Worm (Caenorhabditis elegans) whole organism, late embryonic: ENCODE measurements around the gene K03B8.6.

Experiments used
- K02D7.2 ChIP-seq: sonication (generic microtip); optimal IDR thresholded peaks from 2 replicates; lab custom pipeline; 2017; ENCODE audit warnings: mild to moderate bottlenecking, missing genetic modification characterization, missing compliant biosample characterization
- ama-1 ChIP-seq: fragments of 150-350 bp; optimal IDR thresholded peaks from 2 replicates; lab custom pipeline; 2014
- ceh-18 ChIP-seq: sonication (generic microtip); optimal IDR thresholded peaks from 2 replicates; lab custom pipeline; 2016; ENCODE audit warnings: missing genetic modification characterization, missing compliant biosample characterization
- ceh-2 ChIP-seq: sonication (generic microtip); optimal IDR thresholded peaks from 2 replicates; lab custom pipeline; 2016; ENCODE audit warnings: missing genotype, missing genetic modification characterization, missing compliant biosample characterization
- ceh-45 ChIP-seq: fragments of 200-800 bp; sonication (Bioruptor generic); IDR thresholded peaks from 2 replicates; pipeline ENCODE4 v1.3.6; 2022; ENCODE audit warnings: missing genetic modification reagents, missing genetic modification characterization, missing compliant biosample characterization
- elt-2 ChIP-seq: sonication (generic microtip); optimal IDR thresholded peaks from 2 replicates; lab custom pipeline; 2016; ENCODE audit warnings: missing genetic modification reagents, missing genetic modification characterization, missing compliant biosample characterization
- gmeb-2 ChIP-seq: sonication (generic microtip); optimal IDR thresholded peaks from 2 replicates; lab custom pipeline; 2016; ENCODE audit warnings: missing genetic modification characterization, inconsistent platforms, missing compliant biosample characterization
- hlh-13 ChIP-seq: fragments of 200-800 bp; sonication (Bioruptor generic); optimal IDR thresholded peaks from 2 replicates; lab custom pipeline; 2018; ENCODE audit warnings: mild to moderate bottlenecking, missing genetic modification characterization, missing compliant biosample characterization
- hlh-15 ChIP-seq: sonication (generic microtip); optimal IDR thresholded peaks from 2 replicates; lab custom pipeline; 2016; ENCODE audit warnings: missing genetic modification characterization, missing compliant biosample characterization
- hlh-30 ChIP-seq: sonication (generic microtip); optimal IDR thresholded peaks from 2 replicates; lab custom pipeline; 2017; ENCODE audit warnings: antibody characterized with exemption, missing genetic modification characterization, missing compliant biosample characterization; ENCODE audit not compliant: insufficient read depth
- lim-6 ChIP-seq: sonication (generic microtip); optimal IDR thresholded peaks from 2 replicates; lab custom pipeline; 2016; ENCODE audit warnings: missing genetic modification characterization, missing compliant biosample characterization
- lin-11 ChIP-seq: fragments of 200-800 bp; sonication (Bioruptor generic); optimal IDR thresholded peaks from 2 replicates; lab custom pipeline; 2018; ENCODE audit warnings: mild to moderate bottlenecking, missing genetic modification characterization, missing compliant biosample characterization
- rnt-1 ChIP-seq: sonication (generic microtip); optimal IDR thresholded peaks from 2 replicates; lab custom pipeline; 2016; ENCODE audit warnings: missing genetic modification characterization, missing compliant biosample characterization

DNA sequence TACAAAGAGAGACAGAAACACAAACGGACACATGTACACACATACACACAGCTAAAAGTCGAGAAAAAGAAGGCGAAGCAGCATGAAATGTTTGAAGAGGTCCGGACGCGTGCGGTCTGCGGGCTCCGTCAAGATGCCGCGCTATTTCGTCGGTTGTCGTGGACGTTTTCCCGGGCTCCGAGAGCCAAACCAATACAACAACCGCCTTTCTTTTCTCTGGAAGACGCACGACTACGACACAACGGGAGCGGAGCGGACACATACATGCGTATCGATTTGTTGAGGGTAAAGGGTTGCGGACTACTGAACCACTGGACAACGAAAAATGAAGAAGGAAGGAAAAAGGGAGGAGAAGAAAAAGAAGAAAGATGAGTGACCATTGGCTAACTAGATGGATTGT lies 38.0 kb downstream of the K03B8.6 start:
- TF ChIP-seq ceh-18 (tag; lab: Kevin White, UChicago) (peak; percentile 6), elt-2 (no peak), hlh-15 (tag; lab: Kevin White, UChicago) (no peak), ceh-2 (tag; lab: Kevin White, UChicago) (no peak), hlh-13 (GFP tag; lab: Kevin White, UChicago) (no peak), hlh-30 (tag; lab: Kevin White, UChicago) (no peak), ama-1 (lab: Kevin White, UChicago) (no peak), K02D7.2 (tag; lab: Kevin White, UChicago) (no peak), lim-6 (tag; lab: Kevin White, UChicago) (no peak), gmeb-2 (no peak), ceh-45 (GFP tag; lab: Robert Waterston, UW) (no peak), lin-11 (tag; lab: Kevin White, UChicago) (no peak), rnt-1 (tag; lab: Kevin White, UChicago) (no peak)
